In genomic region chr2L:18455506-18456491, dm6 we compare ENCODE assay signal across 6 fruit fly cellular contexts.
TF ChIP-seq lines count a peak whose summit lies in the region.

No protein-coding gene starts in this region.

- no peak for TF ChIP-seq CTCF in whole organism, embryonic (GFP tag; optimal IDR thresholded peaks at IDR 0.05; lab: Kevin White, UChicago)

TF ChIP-seq in whole organism, 6 proteins besides CTCF, POLR2A, EP300 and RAD21:
- TF ChIP-seq EcR (GFP tag; optimal IDR thresholded peaks at IDR 0.05; lab: Kevin White, UChicago) (peak in 1 of 2 experiments; percentile 41), psq (optimal IDR thresholded peaks at IDR 0.05; lab: Kevin White, UChicago) (no peak), Dll (optimal IDR thresholded peaks at IDR 0.05; lab: Kevin White, UChicago) (no peak), pan (optimal IDR thresholded peaks at IDR 0.05; lab: Kevin White, UChicago) (no peak), CG8478 (optimal IDR thresholded peaks at IDR 0.05; lab: Kevin White, UChicago) (peak; percentile 86), usp (GFP tag; optimal IDR thresholded peaks at IDR 0.05; lab: Kevin White, UChicago) (no peak)

TF ChIP-seq in whole organism, adult, 20 proteins besides CTCF, POLR2A, EP300 and RAD21 (continues in another document):
- TF ChIP-seq Hr96 (GFP tag; optimal IDR thresholded peaks at IDR 0.05; lab: Kevin White, UChicago) (peak; percentile 81), Clk (GFP tag; optimal IDR thresholded peaks at IDR 0.05; lab: Kevin White, UChicago) (peak; percentile 95), CG33017 (tag; optimal IDR thresholded peaks at IDR 0.05; lab: Kevin White, UChicago) (peak; percentile 96), CG7101 (tag; optimal IDR thresholded peaks at IDR 0.05; lab: Kevin White, UChicago) (peak; percentile 85), CG12768 (GFP tag; optimal IDR thresholded peaks at IDR 0.05; lab: Kevin White, UChicago) (peak; percentile 99), CG7045 (GFP tag; optimal IDR thresholded peaks at IDR 0.05; lab: Kevin White, UChicago) (peak; percentile 95), ovo (GFP tag; optimal IDR thresholded peaks at IDR 0.05; lab: Kevin White, UChicago) (peak; percentile 97), CG1620 (GFP tag; optimal IDR thresholded peaks at IDR 0.05; lab: Kevin White, UChicago) (peak; percentile 81), CG14711 (tag; optimal IDR thresholded peaks at IDR 0.05; lab: Kevin White, UChicago) (peak; percentile 97), tj (GFP tag; optimal IDR thresholded peaks at IDR 0.05; lab: Kevin White, UChicago) (peak; percentile 95), Mnt (GFP tag; optimal IDR thresholded peaks at IDR 0.05; lab: Kevin White, UChicago) (peak; percentile 86), cic (GFP tag; optimal IDR thresholded peaks at IDR 0.05; lab: Kevin White, UChicago) (peak; percentile 94), bab1 (GFP tag; optimal IDR thresholded peaks at IDR 0.05; lab: Kevin White, UChicago) (peak; percentile 37), CG5204 (GFP tag; optimal IDR thresholded peaks at IDR 0.05; lab: Kevin White, UChicago) (peak; percentile 87), cnc (optimal IDR thresholded peaks at IDR 0.05; lab: Kevin White, UChicago) (no peak), CG11617 (GFP tag; optimal IDR thresholded peaks at IDR 0.05; lab: Kevin White, UChicago) (peak; percentile 92), toe (GFP tag; optimal IDR thresholded peaks at IDR 0.05; lab: Kevin White, UChicago) (peak; percentile 84)

TF ChIP-seq in whole organism, embryonic, 481 proteins besides CTCF, POLR2A, EP300 and RAD21 (continues in another document):
- TF ChIP-seq CG17802 (tag; optimal IDR thresholded peaks at IDR 0.05; lab: Kevin White, UChicago) (no peak), bsh (GFP tag; optimal IDR thresholded peaks at IDR 0.05; lab: Kevin White, UChicago) (peak in 1 of 2 experiments; percentile 99), CG12236 (GFP tag; optimal IDR thresholded peaks at IDR 0.05; lab: Kevin White, UChicago) (no peak), Atf3 (GFP tag; optimal IDR thresholded peaks at IDR 0.05; lab: Kevin White, UChicago) (no peak), CG11247 (GFP tag; IDR thresholded peaks at IDR 0.05; lab: Robert Waterston, UW) (0 out of 2 replicates have a peak, but pooled peaks have one; percentile 20), Med (GFP tag; lab: Kevin White, UChicago) (peak; percentile 61), Drgx (GFP tag; IDR thresholded peaks at IDR 0.05; lab: Robert Waterston, UW) (peak; percentile 99), Opbp (GFP tag; IDR thresholded peaks at IDR 0.05; lab: Robert Waterston, UW; ENCODE audit: partially characterized antibody) (no peak), al (GFP tag; IDR thresholded peaks at IDR 0.05; lab: Robert Waterston, UW) (no peak), hbn (GFP tag; IDR thresholded peaks at IDR 0.05; lab: Robert Waterston, UW; ENCODE audit: partially characterized antibody) (no peak), CG6175 (GFP tag; IDR thresholded peaks at IDR 0.05; lab: Robert Waterston, UW) (0 out of 3 replicates have a peak, but pooled peaks have one; percentile 19), nom (GFP tag; optimal IDR thresholded peaks at IDR 0.05; lab: Kevin White, UChicago) (peak; percentile 100), lbe (GFP tag; optimal IDR thresholded peaks at IDR 0.05; lab: Kevin White, UChicago) (peak; percentile 55), odd (GFP tag; optimal IDR thresholded peaks at IDR 0.05; lab: Kevin White, UChicago) (no peak), CG34224 (GFP tag; IDR thresholded peaks at IDR 0.05; lab: Robert Waterston, UW; ENCODE audit: partially characterized antibody) (no peak), CG33557 (GFP tag; optimal IDR thresholded peaks at IDR 0.05; lab: Kevin White, UChicago) (no peak), cg (GFP tag; optimal IDR thresholded peaks at IDR 0.05; lab: Kevin White, UChicago) (peak; percentile 23)

TF ChIP-seq in whole organism, prepupa, 60 proteins besides CTCF, POLR2A, EP300 and RAD21 (continues in another document):
- TF ChIP-seq CG6163 (GFP tag; IDR thresholded peaks at IDR 0.05; lab: Robert Waterston, UW) (peak; percentile 100), spab (GFP tag; optimal IDR thresholded peaks at IDR 0.05; lab: Kevin White, UChicago) (peak; percentile 99), CG11902 (GFP tag; optimal IDR thresholded peaks at IDR 0.05; lab: Kevin White, UChicago) (no peak), Ets96B (tag; optimal IDR thresholded peaks at IDR 0.05; lab: Kevin White, UChicago) (peak; percentile 99), CG6792 (GFP tag; optimal IDR thresholded peaks at IDR 0.05; lab: Kevin White, UChicago) (peak; percentile 76), Eip75B (GFP tag; optimal IDR thresholded peaks at IDR 0.05; lab: Kevin White, UChicago) (peak; percentile 72), esn (GFP tag; optimal IDR thresholded peaks at IDR 0.05; lab: Kevin White, UChicago) (peak; percentile 49), CG9139 (GFP tag; optimal IDR thresholded peaks at IDR 0.05; lab: Kevin White, UChicago) (peak; percentile 97), CG10669 (GFP tag; optimal IDR thresholded peaks at IDR 0.05; lab: Kevin White, UChicago) (peak; percentile 99), Ets21C (GFP tag; optimal IDR thresholded peaks at IDR 0.05; lab: Kevin White, UChicago) (no peak), dac (GFP tag; optimal IDR thresholded peaks at IDR 0.05; lab: Kevin White, UChicago) (peak; percentile 98), Eip78C (GFP tag; lab: Kevin White, UChicago) (peak; percentile 72), Gug (GFP tag; IDR thresholded peaks at IDR 0.05; lab: Robert Waterston, UW) (peak; percentile 98), CG11294 (GFP tag; IDR thresholded peaks at IDR 0.05; lab: Robert Waterston, UW) (peak; percentile 94), CG6276 (GFP tag; optimal IDR thresholded peaks at IDR 0.05; lab: Kevin White, UChicago) (peak; percentile 99), Hr39 (GFP tag; optimal IDR thresholded peaks at IDR 0.05; lab: Kevin White, UChicago) (peak; percentile 27), Hr38 (GFP tag; optimal IDR thresholded peaks at IDR 0.05; lab: Kevin White, UChicago) (peak; percentile 94), CG6854 (GFP tag; optimal IDR thresholded peaks at IDR 0.05; lab: Kevin White, UChicago) (peak; percentile 79), CG15336 (GFP tag; IDR thresholded peaks at IDR 0.05; lab: Robert Waterston, UW) (peak; percentile 96)

TF ChIP-seq in whole organism, pupa, 21 proteins besides CTCF, POLR2A, EP300 and RAD21 (continues in another document):
- TF ChIP-seq CG13204 (GFP tag; optimal IDR thresholded peaks at IDR 0.05; lab: Kevin White, UChicago) = peak; percentile 100
- TF ChIP-seq D1 (tag; optimal IDR thresholded peaks at IDR 0.05; lab: Kevin White, UChicago) = peak; percentile 85
- peak; percentile 99 for TF ChIP-seq rn (GFP tag; IDR thresholded peaks at IDR 0.05; lab: Robert Waterston, UW)
- TF ChIP-seq Pif1A (GFP tag; optimal IDR thresholded peaks at IDR 0.05; lab: Kevin White, UChicago) = peak; percentile 91
- TF ChIP-seq CG34367 (tag; optimal IDR thresholded peaks at IDR 0.05; lab: Kevin White, UChicago) = peak; percentile 97
- peak; percentile 100 for TF ChIP-seq CG4496 (GFP tag; IDR thresholded peaks at IDR 0.05; lab: Robert Waterston, UW)
- peak; percentile 95 for TF ChIP-seq CG9948 (tag; optimal IDR thresholded peaks at IDR 0.05; lab: Kevin White, UChicago)
- TF ChIP-seq CG14655 (GFP tag; optimal IDR thresholded peaks at IDR 0.05; lab: Kevin White, UChicago) = peak; percentile 99
- peak; percentile 85 for TF ChIP-seq Pif1B (GFP tag; optimal IDR thresholded peaks at IDR 0.05; lab: Kevin White, UChicago)
- TF ChIP-seq CG8301 (tag; optimal IDR thresholded peaks at IDR 0.05; lab: Kevin White, UChicago) = peak; percentile 97
- TF ChIP-seq CG8159 (tag; optimal IDR thresholded peaks at IDR 0.05; lab: Kevin White, UChicago) = peak; percentile 97
- TF ChIP-seq gl (tag; optimal IDR thresholded peaks at IDR 0.05; lab: Kevin White, UChicago) = peak; percentile 100
- TF ChIP-seq Snoo (tag; optimal IDR thresholded peaks at IDR 0.05; lab: Kevin White, UChicago) = peak; percentile 65
- TF ChIP-seq CG12605 (GFP tag; IDR thresholded peaks at IDR 0.05; lab: Robert Waterston, UW) = peak; percentile 99
- peak; percentile 99 for TF ChIP-seq fd96Ca (GFP tag; IDR thresholded peaks at IDR 0.05; lab: Robert Waterston, UW)
- peak; percentile 98 for TF ChIP-seq CG17806 (tag; optimal IDR thresholded peaks at IDR 0.05; lab: Kevin White, UChicago)
- TF ChIP-seq EcR (GFP tag; optimal IDR thresholded peaks at IDR 0.05; lab: Kevin White, UChicago) = peak; percentile 88
- 0 out of 2 replicates have a peak, but pooled peaks have one; percentile 8 for TF ChIP-seq CG10348 (GFP tag; IDR thresholded peaks at IDR 0.05; lab: Robert Waterston, UW)
- TF ChIP-seq Ets98B (GFP tag; IDR thresholded peaks at IDR 0.05; lab: Robert Waterston, UW) = peak; percentile 99

TF ChIP-seq in whole organism, wandering third instar larva, 38 proteins besides CTCF, POLR2A, EP300 and RAD21 (continues in another document):
- peak; percentile 36 for TF ChIP-seq Vsx2 (GFP tag; optimal IDR thresholded peaks at IDR 0.05; lab: Kevin White, UChicago; ENCODE audit: partially characterized antibody)
- peak in 1 of 2 experiments; percentile 33 for TF ChIP-seq foxo (GFP tag; optimal IDR thresholded peaks at IDR 0.05; lab: Kevin White, UChicago)
- TF ChIP-seq dl (GFP tag; optimal IDR thresholded peaks at IDR 0.05; lab: Kevin White, UChicago; ENCODE audit: insufficient read depth in 1 of 2, partially characterized antibody in 2 of 2) = no peak
- TF ChIP-seq pan (optimal IDR thresholded peaks at IDR 0.05; lab: Kevin White, UChicago) = no peak
- TF ChIP-seq br (GFP tag; optimal IDR thresholded peaks at IDR 0.05; lab: Kevin White, UChicago) = no peak
- no peak for TF ChIP-seq brk (GFP tag; optimal IDR thresholded peaks at IDR 0.05; lab: Kevin White, UChicago)
- TF ChIP-seq dsf (GFP tag; optimal IDR thresholded peaks at IDR 0.05; lab: Kevin White, UChicago; ENCODE audit: borderline replicate concordance) = no peak
- no peak for TF ChIP-seq usp (GFP tag; optimal IDR thresholded peaks at IDR 0.05; lab: Kevin White, UChicago)
- TF ChIP-seq Myc (optimal IDR thresholded peaks at IDR 0.05; lab: Kevin White, UChicago) = no peak
- no peak for TF ChIP-seq Hr78 (GFP tag; optimal IDR thresholded peaks at IDR 0.05; lab: Kevin White, UChicago)
- TF ChIP-seq Abd-B (GFP tag; optimal IDR thresholded peaks at IDR 0.05; lab: Kevin White, UChicago) = no peak
- no peak for TF ChIP-seq fru (GFP tag; optimal IDR thresholded peaks at IDR 0.05; lab: Kevin White, UChicago)
- TF ChIP-seq jim (GFP tag; optimal IDR thresholded peaks at IDR 0.05; lab: Kevin White, UChicago) = peak; percentile 10
- TF ChIP-seq Mio (GFP tag; optimal IDR thresholded peaks at IDR 0.05; lab: Kevin White, UChicago) = no peak
- no peak for TF ChIP-seq h (GFP tag; optimal IDR thresholded peaks at IDR 0.05; lab: Kevin White, UChicago)
- peak; percentile 32 for TF ChIP-seq OdsH (GFP tag; optimal IDR thresholded peaks at IDR 0.05; lab: Kevin White, UChicago)
- TF ChIP-seq Sp1 (GFP tag; optimal IDR thresholded peaks at IDR 0.05; lab: Kevin White, UChicago) = peak; percentile 77
- peak; percentile 31 for TF ChIP-seq Dif (GFP tag; optimal IDR thresholded peaks at IDR 0.05; lab: Kevin White, UChicago; ENCODE audit: partially characterized antibody)
- peak; percentile 78 for TF ChIP-seq psq (GFP tag; optimal IDR thresholded peaks at IDR 0.05; lab: Kevin White, UChicago)
- TF ChIP-seq GATAd (GFP tag; optimal IDR thresholded peaks at IDR 0.05; lab: Kevin White, UChicago) = no peak
- peak; percentile 35 for TF ChIP-seq HLH106 (tag; optimal IDR thresholded peaks at IDR 0.05; lab: Kevin White, UChicago)
